Fruit fly (Drosophila melanogaster): ENCODE results near the gene CG45049.

DNA sequence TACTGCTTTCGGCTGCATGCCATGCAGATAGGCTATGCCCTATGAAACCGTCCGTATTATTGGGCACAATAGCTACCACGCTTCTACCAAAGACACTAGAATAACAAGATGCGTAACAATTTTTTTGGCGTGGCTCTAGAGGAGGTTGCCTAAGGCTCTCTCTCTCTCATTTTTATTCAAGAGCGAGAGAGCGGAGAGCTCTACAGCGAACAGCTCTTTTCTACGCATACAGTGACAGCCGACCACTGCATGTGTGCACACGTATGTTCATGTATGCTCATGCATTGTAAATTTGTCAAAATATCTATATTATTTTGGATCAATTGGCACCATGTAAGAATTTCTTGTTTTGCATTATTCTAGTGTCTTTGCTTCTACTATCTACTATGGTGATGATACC lies 6.2 kb downstream of the CG45049 start:
- TF ChIP-seq kay (GFP tag; ENCODE audit: borderline replicate concordance) = no peak
- no peak for TF ChIP-seq CG11617 (GFP tag; optimal IDR thresholded peaks at IDR 0.05)
- TF ChIP-seq CG1620 (GFP tag; optimal IDR thresholded peaks at IDR 0.05) = no peak
- no peak for TF ChIP-seq cic (GFP tag; optimal IDR thresholded peaks at IDR 0.05)
- TF ChIP-seq Clk (GFP tag; optimal IDR thresholded peaks at IDR 0.05) = no peak
- no peak for TF ChIP-seq tj (GFP tag; optimal IDR thresholded peaks at IDR 0.05)
- TF ChIP-seq CG7101 (tag; optimal IDR thresholded peaks at IDR 0.05) = no peak
- TF ChIP-seq Crg-1 (GFP tag; optimal IDR thresholded peaks at IDR 0.05) = no peak
- no peak for TF ChIP-seq CG14711 (tag; optimal IDR thresholded peaks at IDR 0.05)
- TF ChIP-seq CG5204 (GFP tag; optimal IDR thresholded peaks at IDR 0.05) = no peak
- TF ChIP-seq ovo (GFP tag; optimal IDR thresholded peaks at IDR 0.05) = no peak
- TF ChIP-seq Mnt (GFP tag; optimal IDR thresholded peaks at IDR 0.05) = no peak
- TF ChIP-seq bab1 (GFP tag; optimal IDR thresholded peaks at IDR 0.05) = no peak
- TF ChIP-seq CG33017 (tag; optimal IDR thresholded peaks at IDR 0.05) = no peak
